Fruit fly (Drosophila melanogaster): Measurements from ENCODE around the gene PolG1.
A peak's percentile ranks its signal among the peaks of the same experiment; 100 is the strongest.

The PolG1 gene

dm6 chr2L:13783264-13784154 lies 44.1 kb downstream of the PolG1 start, which contains the start of gene Eato (continued):
- TF ChIP-seq sna (GFP tag; IDR thresholded peaks at IDR 0.05; ENCODE audit: partially characterized antibody) = 0 out of 2 replicates have a peak, but pooled peaks have one; percentile 35
- TF ChIP-seq Doc3 (GFP tag; IDR thresholded peaks at IDR 0.05; ENCODE audit: partially characterized antibody) = no peak; the same call in 2 of the 3 replicates
- no peak for TF ChIP-seq CG8765 (GFP tag; IDR thresholded peaks at IDR 0.05)
- no peak for TF ChIP-seq CG9876 (GFP tag; optimal IDR thresholded peaks at IDR 0.05)
- TF ChIP-seq CG2120 (GFP tag; optimal IDR thresholded peaks at IDR 0.05) = peak; percentile 7
- peak; percentile 22 for TF ChIP-seq mam (GFP tag; optimal IDR thresholded peaks at IDR 0.05)
- no peak for TF ChIP-seq Aef1 (GFP tag; IDR thresholded peaks at IDR 0.05)
- peak; percentile 50 for TF ChIP-seq Bgb (GFP tag; IDR thresholded peaks at IDR 0.05; ENCODE audit: partially characterized antibody)
- peak; percentile 27 for TF ChIP-seq CG2712 (tag; optimal IDR thresholded peaks at IDR 0.05)
- TF ChIP-seq CG34224 (GFP tag; IDR thresholded peaks at IDR 0.05; ENCODE audit: partially characterized antibody) = peak; percentile 31; the same call in 2 of the 3 replicates
- no peak for TF ChIP-seq insv (GFP tag; optimal IDR thresholded peaks at IDR 0.05)
- TF ChIP-seq CG9932 (GFP tag; IDR thresholded peaks at IDR 0.05) = peak; percentile 57; the same call in 1 of the 2 replicates
- TF ChIP-seq grau (tag; optimal IDR thresholded peaks at IDR 0.05) = peak; percentile 8
- no peak for TF ChIP-seq CG9797 (GFP tag; optimal IDR thresholded peaks at IDR 0.05)
- no peak for TF ChIP-seq Stat92E (GFP tag; optimal IDR thresholded peaks at IDR 0.05)
- TF ChIP-seq pnt (GFP tag; optimal IDR thresholded peaks at IDR 0.05) = no peak
- TF ChIP-seq NfI (GFP tag; optimal IDR thresholded peaks at IDR 0.05) = no peak
- TF ChIP-seq CG4820 (GFP tag; optimal IDR thresholded peaks at IDR 0.05) = no peak
- no peak for TF ChIP-seq CG17328 (GFP tag; IDR thresholded peaks at IDR 0.05)
- no peak for TF ChIP-seq Spps (tag; optimal IDR thresholded peaks at IDR 0.05)
- no peak for TF ChIP-seq CG1647 (GFP tag; optimal IDR thresholded peaks at IDR 0.05)
- no peak for TF ChIP-seq Gsc (GFP tag; IDR thresholded peaks at IDR 0.05)
- peak; percentile 38; the same call in 2 of the 3 replicates for TF ChIP-seq knrl (GFP tag; IDR thresholded peaks at IDR 0.05; ENCODE audit: partially characterized antibody)
- no peak for TF ChIP-seq p53 (GFP tag; optimal IDR thresholded peaks at IDR 0.05)

dm6 chr2L:13780109-13780947 lies 47.2 kb downstream of the PolG1 start, which contains the start of the genes CG9008 and p38b:
Gene CG9008, minus strand, starts transcription at chr2L:13780165.
Gene p38b, plus strand, starts transcription at chr2L:13780689.
- TF ChIP-seq CG16815 (GFP tag; optimal IDR thresholded peaks at IDR 0.05) (peak; percentile 63), Oli (tag; optimal IDR thresholded peaks at IDR 0.05) (peak; percentile 87), CG15479 (GFP tag; optimal IDR thresholded peaks at IDR 0.05) (no peak), Jarid2 (GFP tag; optimal IDR thresholded peaks at IDR 0.05) (no peak), CG6654 (GFP tag; optimal IDR thresholded peaks at IDR 0.05) (peak; percentile 64), CG17912 (GFP tag; optimal IDR thresholded peaks at IDR 0.05) (no peak), HLH3B (GFP tag; IDR thresholded peaks at IDR 0.05) (peak; percentile 65; the same call in 1 of the 2 replicates), mld (GFP tag; IDR thresholded peaks at IDR 0.05; ENCODE audit: partially characterized antibody) (no peak), CG4282 (GFP tag; optimal IDR thresholded peaks at IDR 0.05) (no peak), Gug (GFP tag; IDR thresholded peaks at IDR 0.05) (peak; percentile 76; the same call in 3 of the 4 replicates), org-1 (GFP tag; optimal IDR thresholded peaks at IDR 0.05) (peak; percentile 71), CG31388 (GFP tag; optimal IDR thresholded peaks at IDR 0.05) (no peak), Dip3 (GFP tag; optimal IDR thresholded peaks at IDR 0.05) (peak; percentile 7), bigmax (GFP tag; optimal IDR thresholded peaks at IDR 0.05) (no peak), Lpt (GFP tag; optimal IDR thresholded peaks at IDR 0.05) (no peak), CrebB (tag; optimal IDR thresholded peaks at IDR 0.05) (peak; percentile 30), MESR4 (GFP tag; optimal IDR thresholded peaks at IDR 0.05) (peak; percentile 70), CG43689 (GFP tag; IDR thresholded peaks at IDR 0.05) (no peak), ro (GFP tag; IDR thresholded peaks at IDR 0.05) (peak; percentile 29; the same call in 1 of the 2 replicates), YL-1 (GFP tag; optimal IDR thresholded peaks at IDR 0.05) (peak; percentile 47), CG10209 (GFP tag; optimal IDR thresholded peaks at IDR 0.05) (peak; percentile 88), CG4707 (GFP tag; optimal IDR thresholded peaks at IDR 0.05) (no peak)

Measured in whole organism, embryonic.